Worm (Caenorhabditis elegans): ENCODE results near the gene vti-1.

Gene vti-1

DNA sequence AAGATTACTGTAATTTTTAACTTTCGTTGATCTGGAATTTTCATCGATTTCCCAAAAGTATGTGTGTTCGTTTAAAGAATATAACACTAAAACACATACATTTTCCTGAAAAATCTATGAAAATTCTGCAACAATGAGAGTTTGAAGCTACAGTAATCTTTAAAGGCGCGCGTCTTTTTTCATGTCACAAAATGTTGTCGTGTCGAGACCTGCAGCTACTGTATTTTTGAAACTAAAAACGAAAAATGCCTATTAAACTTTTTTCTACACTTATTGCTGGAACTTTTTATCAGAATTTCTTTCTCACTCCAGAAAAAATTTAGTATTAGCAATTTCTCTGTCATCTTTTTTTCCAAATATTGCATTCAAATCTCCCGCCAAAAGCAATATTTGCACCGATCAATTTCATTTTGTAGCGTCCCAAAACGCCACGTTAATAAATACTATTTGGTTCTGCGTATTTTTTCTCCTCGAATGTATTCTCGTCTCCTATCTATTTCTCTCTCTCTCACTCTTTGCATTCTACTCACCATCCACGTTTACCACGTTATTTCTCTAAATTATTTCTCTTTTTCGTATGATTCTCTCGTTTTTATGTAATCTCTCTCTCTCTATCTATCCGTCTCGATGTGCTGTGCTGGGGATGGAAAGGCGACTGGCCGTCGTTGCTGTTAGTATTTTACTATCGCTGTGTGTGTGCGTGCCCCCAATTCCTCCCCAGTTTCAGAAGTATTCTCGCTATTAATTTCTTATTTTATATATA is 20.1 kb upstream of the vti-1 start, which contains the start of gene melo-1 (continued):
- no peak for TF ChIP-seq snpc-1.1 (tag; optimal IDR thresholded peaks at IDR 0.05; ENCODE audit: insufficient read depth)
- no peak for TF ChIP-seq B0035.1 (tag; optimal IDR thresholded peaks at IDR 0.05)
- TF ChIP-seq fkh-3 (tag; optimal IDR thresholded peaks at IDR 0.05), result no peak
- no peak for TF ChIP-seq F39B2.1 (GFP tag; IDR thresholded peaks at IDR 0.05)
- TF ChIP-seq F57A8.1 (GFP tag; optimal IDR thresholded peaks at IDR 0.05), result no peak
- no peak for TF ChIP-seq nhr-120 (GFP tag; IDR thresholded peaks at IDR 0.05)
- no peak for TF ChIP-seq ztf-22 (GFP tag; optimal IDR thresholded peaks at IDR 0.05)
- no peak for TF ChIP-seq zfh-2 (GFP tag; conservative IDR thresholded peaks at IDR 0.05)
- TF ChIP-seq attf-5 (GFP tag; optimal IDR thresholded peaks at IDR 0.05), result peak; percentile 46
- TF ChIP-seq tbx-9 (tag; optimal IDR thresholded peaks at IDR 0.05; ENCODE audit: borderline replicate concordance), result no peak
- TF ChIP-seq let-607 (tag; optimal IDR thresholded peaks at IDR 0.05), result peak; percentile 76 to 80
- TF ChIP-seq K12H6.12 (tag; optimal IDR thresholded peaks at IDR 0.05), result no peak
- no peak for TF ChIP-seq F49E8.2 (tag; optimal IDR thresholded peaks at IDR 0.05; ENCODE audit: insufficient read depth)
- no peak for TF ChIP-seq Y95B8A.8 (GFP tag; IDR thresholded peaks at IDR 0.05)
- TF ChIP-seq lag-1 (GFP tag; IDR thresholded peaks at IDR 0.05), result no peak
- TF ChIP-seq madf-10 (tag; optimal IDR thresholded peaks at IDR 0.05), result no peak
- TF ChIP-seq ztf-3 (GFP tag; optimal IDR thresholded peaks at IDR 0.05), result no peak
- TF ChIP-seq madf-3 (GFP tag; IDR thresholded peaks at IDR 0.05), result no peak
- TF ChIP-seq let-526 (GFP tag; IDR thresholded peaks at IDR 0.05), result no peak
- peak; percentile 22; the same call in 1 of the 2 replicates for TF ChIP-seq pbrm-1 (GFP tag; IDR thresholded peaks at IDR 0.05)
- no peak for TF ChIP-seq F52B5.7 (tag; optimal IDR thresholded peaks at IDR 0.05)
- TF ChIP-seq Y79H2A.3 (GFP tag; conservative IDR thresholded peaks at IDR 0.05), result no peak
- no peak for TF ChIP-seq hlh-26 (GFP tag; conservative IDR thresholded peaks at IDR 0.05)
- TF ChIP-seq nhr-90 (tag; optimal IDR thresholded peaks at IDR 0.05), result no peak
- TF ChIP-seq sdz-38 (tag; optimal IDR thresholded peaks at IDR 0.05), result no peak
- no peak for TF ChIP-seq unc-130 (GFP tag; optimal IDR thresholded peaks at IDR 0.05)
- TF ChIP-seq madf-8 (GFP tag; conservative IDR thresholded peaks at IDR 0.05), result no peak
- TF ChIP-seq egl-44 (GFP tag; IDR thresholded peaks at IDR 0.05), result no peak
- TF ChIP-seq lir-1 (GFP tag; conservative IDR thresholded peaks at IDR 0.05), result no peak
- no peak for TF ChIP-seq efl-1 (GFP tag; optimal IDR thresholded peaks at IDR 0.05)
- TF ChIP-seq lin-54 (GFP tag; optimal IDR thresholded peaks at IDR 0.05), result peak; percentile 23

ce11 chrIV:14784481-14784880 is 18.0 kb upstream of the vti-1 start, which contains the start of gene nlp-56:
Gene nlp-56, minus strand, starts transcription at chrIV:14784737.
- TF ChIP-seq C17E4.6 (GFP tag; IDR thresholded peaks at IDR 0.05) (no peak), mel-28 (tag; optimal IDR thresholded peaks at IDR 0.05; ENCODE audit: borderline replicate concordance) (no peak), lin-40 (tag; optimal IDR thresholded peaks at IDR 0.05) (no peak), hsf-1 (GFP tag; IDR thresholded peaks at IDR 0.05) (no peak), B0261.1 (tag; optimal IDR thresholded peaks at IDR 0.05) (no peak), dox-1 (GFP tag; IDR thresholded peaks at IDR 0.05) (no peak), tbx-9 (tag; optimal IDR thresholded peaks at IDR 0.05; ENCODE audit: borderline replicate concordance) (no peak), T07F8.4 (tag; optimal IDR thresholded peaks at IDR 0.05) (no peak)

Measured in whole organism, young adult.